Fruit fly (Drosophila melanogaster) whole organism, embryonic: ENCODE measurements around the gene CG2865.

ENCODE experiments used
- CG12391 ChIP-seq: fragments of 200-800 bp; sonication (Bioruptor generic); optimal IDR thresholded peaks from 3 replicates; lab custom pipeline; 2018; ENCODE audit warnings: missing biosample characterization, mild to moderate bottlenecking, missing genetic modification characterization, moderate library complexity
- CG3163 ChIP-seq: fragments of 200-800 bp; sonication (Bioruptor generic); optimal IDR thresholded peaks from 3 replicates; lab custom pipeline; 2016; ENCODE audit warnings: missing biosample characterization, missing genetic modification characterization
- CG5180 ChIP-seq: fragments of 200-800 bp; sonication (Bioruptor generic); optimal IDR thresholded peaks from 3 replicates; lab custom pipeline; 2017; ENCODE audit warnings: missing biosample characterization, missing genetic modification characterization, mild to moderate bottlenecking, moderate library complexity, missing genetic modification reagents
- CG8478 ChIP-seq: fragments of >200 bp; optimal IDR thresholded peaks from 2 replicates; lab custom pipeline; 2018
- Gug ChIP-seq: fragments of 200-800 bp; sonication (Bioruptor generic); IDR thresholded peaks from 4 replicates; pipeline ENCODE4 v1.3.6; 2022; ENCODE audit warnings: missing biosample characterization, missing genetic modification characterization
- Hr39 ChIP-seq: fragments of >200 bp; optimal IDR thresholded peaks from 2 replicates; lab custom pipeline; 2017
- Lim3 ChIP-seq: fragments of 200-800 bp; sonication (Bioruptor generic); IDR thresholded peaks from 2 replicates; pipeline ENCODE4 v1.3.6; 2022; ENCODE audit warnings: missing biosample characterization, missing genetic modification characterization
- Poxn ChIP-seq: fragments of 200-800 bp; sonication (Bioruptor generic); IDR thresholded peaks from 2 replicates; pipeline ENCODE4 v1.3.6; 2022; ENCODE audit warnings: missing biosample characterization, missing genetic modification characterization
- Ptx1 ChIP-seq: fragments of 200-800 bp; sonication (Bioruptor generic); IDR thresholded peaks from 2 replicates; pipeline ENCODE4 v1.3.6; 2022; ENCODE audit warnings: missing biosample characterization, missing genetic modification characterization
- Side ChIP-seq: fragments of 200-800 bp; sonication (Bioruptor generic); optimal IDR thresholded peaks from 2 replicates; lab custom pipeline; 2016; ENCODE audit warnings: missing biosample characterization, missing genetic modification characterization
- Ssrp ChIP-seq: fragments of 200-800 bp; sonication (Bioruptor generic); optimal IDR thresholded peaks from 2 replicates; lab custom pipeline; 2018; ENCODE audit warnings: missing biosample characterization, mild to moderate bottlenecking, missing genetic modification characterization, moderate library complexity
- cad ChIP-seq: fragments of >200 bp; optimal IDR thresholded peaks from 2 replicates; lab custom pipeline; 2017; ENCODE audit warnings: missing biosample characterization, missing genetic modification characterization
- scrt ChIP-seq: fragments of 200-800 bp; sonication (Bioruptor generic); optimal IDR thresholded peaks from 2 replicates; lab custom pipeline; 2018; ENCODE audit warnings: missing biosample characterization, mild to moderate bottlenecking, missing genetic modification characterization, moderate library complexity
- wek ChIP-seq: fragments of 200-800 bp; sonication (Bioruptor generic); optimal IDR thresholded peaks from 3 replicates; lab custom pipeline; 2018; ENCODE audit warnings: missing biosample characterization, mild to moderate bottlenecking, missing genetic modification characterization, moderate library complexity

dm6 chrX:2336428-2336827, 43.2 kb upstream of the CG2865 start:
- TF ChIP-seq Poxn (no peak), Lim3 (GFP tag; lab: Robert Waterston, UW) (no peak), scrt (GFP tag; lab: Kevin White, UChicago) (no peak), Side (no peak), CG5180 (GFP tag; lab: Kevin White, UChicago) (no peak), Gug (GFP tag; lab: Robert Waterston, UW) (no peak), cad (GFP tag; lab: Kevin White, UChicago) (no peak), Ptx1 (GFP tag; lab: Robert Waterston, UW) (no peak), wek (GFP tag; lab: Kevin White, UChicago) (no peak), CG12391 (tag; lab: Kevin White, UChicago) (no peak), Ssrp (tag; lab: Kevin White, UChicago) (no peak), CG8478 (lab: Kevin White, UChicago) (no peak), CG3163 (GFP tag; lab: Kevin White, UChicago) (no peak), Hr39 (no peak)
